Fruit fly (Drosophila melanogaster): Measurements from ENCODE around the gene B4.
A peak's percentile ranks its signal among the peaks of the same experiment; 100 is the strongest.

Gene B4

DNA sequence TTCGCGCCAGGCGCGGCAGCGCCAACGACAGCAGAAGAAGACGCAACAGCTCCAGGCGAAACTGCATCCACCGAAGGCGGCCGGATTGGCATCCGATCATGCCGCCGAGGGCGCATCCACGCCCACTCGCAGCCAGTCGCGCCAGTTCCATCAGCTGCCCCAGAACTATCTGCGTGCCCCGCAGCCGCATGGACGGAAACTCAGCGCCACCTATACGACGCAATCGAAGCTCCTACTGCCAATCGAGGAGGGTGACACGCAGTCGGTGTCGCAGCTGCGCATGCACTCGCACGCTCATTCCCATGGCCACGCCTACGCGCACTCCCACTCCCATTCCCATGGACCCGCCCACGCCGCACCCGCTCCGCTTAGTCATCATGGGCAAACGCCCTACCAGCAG, 73.9 kb downstream of the B4 start:
- TF ChIP-seq Hr83 (GFP tag; optimal IDR thresholded peaks at IDR 0.05; ENCODE audit: poor library complexity, severe bottlenecking) (no peak), Rel (GFP tag; optimal IDR thresholded peaks at IDR 0.05) (no peak), Rel (tag; optimal IDR thresholded peaks at IDR 0.05) (no peak), Mio (GFP tag; optimal IDR thresholded peaks at IDR 0.05) (no peak), Dif (GFP tag; optimal IDR thresholded peaks at IDR 0.05; ENCODE audit: partially characterized antibody) (no peak), brk (GFP tag; optimal IDR thresholded peaks at IDR 0.05) (no peak), N (GFP tag; optimal IDR thresholded peaks at IDR 0.05) (no peak), CG32264 (GFP tag; optimal IDR thresholded peaks at IDR 0.05) (no peak), lola (GFP tag; optimal IDR thresholded peaks at IDR 0.05) (no peak), woc (GFP tag; optimal IDR thresholded peaks at IDR 0.05) (no peak), usp (GFP tag; optimal IDR thresholded peaks at IDR 0.05) (no peak), sage (GFP tag; optimal IDR thresholded peaks at IDR 0.05) (no peak), OdsH (GFP tag; optimal IDR thresholded peaks at IDR 0.05) (no peak), CrebA (GFP tag; optimal IDR thresholded peaks at IDR 0.05; ENCODE audit: borderline replicate concordance) (no peak), GATAd (GFP tag; optimal IDR thresholded peaks at IDR 0.05) (no peak), Abd-B (GFP tag; optimal IDR thresholded peaks at IDR 0.05) (no peak), Sp1 (GFP tag; optimal IDR thresholded peaks at IDR 0.05) (no peak)

dm6 chr2L:13460911-13461866, 87.9 kb downstream of the B4 start, which contains the start of gene CG46308:
CG46308 (plus strand) TSS chr2L:13461774.
- TF ChIP-seq Sp1 (GFP tag; optimal IDR thresholded peaks at IDR 0.05) = peak; percentile 31
- peak; percentile 35 for TF ChIP-seq HLH106 (tag; optimal IDR thresholded peaks at IDR 0.05)
- peak in 1 of 2 experiments; percentile 31 for TF ChIP-seq foxo (GFP tag; optimal IDR thresholded peaks at IDR 0.05)
- TF ChIP-seq Dfd (GFP tag; optimal IDR thresholded peaks at IDR 0.05) = no peak
- TF ChIP-seq h (GFP tag; optimal IDR thresholded peaks at IDR 0.05) = peak; percentile 20
- peak; percentile 50 for TF ChIP-seq fru (GFP tag; optimal IDR thresholded peaks at IDR 0.05)
- TF ChIP-seq usp (GFP tag; optimal IDR thresholded peaks at IDR 0.05) = no peak
- no peak for TF ChIP-seq sv (GFP tag; optimal IDR thresholded peaks at IDR 0.05)
- TF ChIP-seq ey (GFP tag; optimal IDR thresholded peaks at IDR 0.05) = peak; percentile 30

- TF ChIP-seq Myc (optimal IDR thresholded peaks at IDR 0.05) = peak; percentile 11
- no peak for TF ChIP-seq dmrt93B (GFP tag; optimal IDR thresholded peaks at IDR 0.05)
- TF ChIP-seq Hnf4 (GFP tag; optimal IDR thresholded peaks at IDR 0.05) = no peak
Observed at dm6 chr2L:13458991-13459731, 90.0 kb downstream of the B4 start, which contains the start of gene CG42810. CG42810 (plus strand) TSS chr2L:13459681.

- TF ChIP-seq N (GFP tag; optimal IDR thresholded peaks at IDR 0.05) (no peak), Dfd (GFP tag; optimal IDR thresholded peaks at IDR 0.05) (peak; percentile 12), CG9705 (GFP tag; optimal IDR thresholded peaks at IDR 0.05) (no peak), Hr83 (GFP tag; optimal IDR thresholded peaks at IDR 0.05; ENCODE audit: poor library complexity, severe bottlenecking) (no peak)
Observed at dm6 chr2L:13457037-13457547, 92.0 kb downstream of the B4 start, which contains the start of gene CG42809. CG42809 (plus strand) TSS chr2L:13457497.
